Fruit fly (Drosophila melanogaster): ENCODE measurements around the gene CG13386.

CG13386 gene

dm6 chr2L:8403286-8404270 lies 4.8 kb downstream of the CG13386 start, which contains the start of gene emb (continued):
- no peak for TF ChIP-seq salr (GFP tag; optimal IDR thresholded peaks at IDR 0.05)
- TF ChIP-seq lz (GFP tag; optimal IDR thresholded peaks at IDR 0.05): peak; percentile 36
- no peak for TF ChIP-seq Gug (GFP tag; IDR thresholded peaks at IDR 0.05)
- peak; percentile 51 for TF ChIP-seq CG34406 (GFP tag; optimal IDR thresholded peaks at IDR 0.05)
- no peak for TF ChIP-seq Eip93F (GFP tag; optimal IDR thresholded peaks at IDR 0.05)
- TF ChIP-seq ss (GFP tag; optimal IDR thresholded peaks at IDR 0.05): peak in 1 of 2 experiments; percentile 89
- no peak for TF ChIP-seq Met (GFP tag; optimal IDR thresholded peaks at IDR 0.05)
- TF ChIP-seq pdm3 (GFP tag; optimal IDR thresholded peaks at IDR 0.05): no peak
- TF ChIP-seq CG11294 (GFP tag; IDR thresholded peaks at IDR 0.05): no peak
- TF ChIP-seq CG4318 (GFP tag; optimal IDR thresholded peaks at IDR 0.05): no peak
- TF ChIP-seq dac (GFP tag; optimal IDR thresholded peaks at IDR 0.05): no peak
- peak; percentile 66 for TF ChIP-seq dsx (GFP tag; optimal IDR thresholded peaks at IDR 0.05; ENCODE audit: poor library complexity, severe bottlenecking)
- no peak for TF ChIP-seq CG11902 (GFP tag; optimal IDR thresholded peaks at IDR 0.05)
- TF ChIP-seq CG6854 (GFP tag; optimal IDR thresholded peaks at IDR 0.05): peak; percentile 69
- TF ChIP-seq CG3919 (GFP tag; optimal IDR thresholded peaks at IDR 0.05): no peak
- TF ChIP-seq fd85E (GFP tag; optimal IDR thresholded peaks at IDR 0.05): no peak
- no peak for TF ChIP-seq CG1621 (tag; optimal IDR thresholded peaks at IDR 0.05)
- TF ChIP-seq cyc (GFP tag; optimal IDR thresholded peaks at IDR 0.05): peak; percentile 37
- peak; percentile 30 for TF ChIP-seq OdsH (GFP tag; optimal IDR thresholded peaks at IDR 0.05)
- TF ChIP-seq CG10631 (GFP tag; optimal IDR thresholded peaks at IDR 0.05): peak; percentile 58
- TF ChIP-seq Blimp-1 (GFP tag; optimal IDR thresholded peaks at IDR 0.05): peak; percentile 11
- no peak for TF ChIP-seq Hr38 (GFP tag; optimal IDR thresholded peaks at IDR 0.05)
- peak; percentile 62 for TF ChIP-seq CG31627 (GFP tag; optimal IDR thresholded peaks at IDR 0.05)
- peak; percentile 22 for TF ChIP-seq topi (GFP tag; optimal IDR thresholded peaks at IDR 0.05)

dm6 chr2L:8411530-8411929 lies 12.7 kb downstream of the CG13386 start, which contains the start of gene Naglu:
Naglu (minus strand) TSS chr2L:8411868.
- no peak for TF ChIP-seq Hr39 (GFP tag; optimal IDR thresholded peaks at IDR 0.05)
- no peak for TF ChIP-seq acj6 (GFP tag; optimal IDR thresholded peaks at IDR 0.05)
- no peak for TF ChIP-seq lz (GFP tag; optimal IDR thresholded peaks at IDR 0.05)
- TF ChIP-seq CG11294 (GFP tag; IDR thresholded peaks at IDR 0.05): no peak
- TF ChIP-seq CG16779 (tag; optimal IDR thresholded peaks at IDR 0.05): no peak
- TF ChIP-seq Sox14 (GFP tag; optimal IDR thresholded peaks at IDR 0.05): no peak
- peak; percentile 12 for TF ChIP-seq CG31627 (GFP tag; optimal IDR thresholded peaks at IDR 0.05)
- no peak for TF ChIP-seq net (GFP tag; optimal IDR thresholded peaks at IDR 0.05)
- no peak for TF ChIP-seq eg (GFP tag; IDR thresholded peaks at IDR 0.05)
- peak; percentile 32 for TF ChIP-seq CG8632 (GFP tag; optimal IDR thresholded peaks at IDR 0.05)
- TF ChIP-seq Sox15 (GFP tag; optimal IDR thresholded peaks at IDR 0.05): no peak
- TF ChIP-seq Blimp-1 (GFP tag; optimal IDR thresholded peaks at IDR 0.05): peak; percentile 40
- no peak for TF ChIP-seq CG10669 (GFP tag; optimal IDR thresholded peaks at IDR 0.05)
- TF ChIP-seq svp (GFP tag): peak; percentile 93
- peak; percentile 74 for TF ChIP-seq Eip78C (GFP tag)
- peak; percentile 53 for TF ChIP-seq esn (GFP tag; optimal IDR thresholded peaks at IDR 0.05)
- TF ChIP-seq Hr38 (GFP tag; optimal IDR thresholded peaks at IDR 0.05): no peak
- TF ChIP-seq CG34406 (GFP tag; optimal IDR thresholded peaks at IDR 0.05): no peak
- TF ChIP-seq fd85E (GFP tag; optimal IDR thresholded peaks at IDR 0.05): no peak
- TF ChIP-seq CG6163 (GFP tag; IDR thresholded peaks at IDR 0.05): peak; percentile 15; the same call in 1 of the 3 replicates
- no peak for TF ChIP-seq CG15336 (GFP tag; IDR thresholded peaks at IDR 0.05)
- TF ChIP-seq CG9139 (GFP tag; optimal IDR thresholded peaks at IDR 0.05): no peak
- peak; percentile 44 for TF ChIP-seq Eip75B (GFP tag; optimal IDR thresholded peaks at IDR 0.05)
- TF ChIP-seq CG8119 (GFP tag; IDR thresholded peaks at IDR 0.05): no peak
- TF ChIP-seq cyc (GFP tag; optimal IDR thresholded peaks at IDR 0.05): no peak
- peak; percentile 0 for TF ChIP-seq CG6854 (GFP tag; optimal IDR thresholded peaks at IDR 0.05)
- no peak for TF ChIP-seq Ets21C (GFP tag; optimal IDR thresholded peaks at IDR 0.05)
- TF ChIP-seq CG6792 (GFP tag; optimal IDR thresholded peaks at IDR 0.05): peak; percentile 46
